Worm (Caenorhabditis elegans) whole organism, young adult: ENCODE data around the gene F43G6.16.
A peak's percentile ranks its signal among the peaks of the same experiment; 100 is the strongest.

Experiments
- B0035.1 ChIP-seq: sonication (generic microtip); optimal IDR thresholded peaks from 2 replicates; lab custom pipeline; 2016; ENCODE audit warnings: missing genetic modification characterization, mild to moderate bottlenecking, missing compliant biosample characterization, missing genotype, missing genetic modification reagents
- C17E4.6 ChIP-seq: fragments of 200-800 bp; sonication (Bioruptor generic); IDR thresholded peaks from 2 replicates; pipeline ENCODE4 v1.3.6; 2022; ENCODE audit warnings: missing genetic modification reagents, missing genetic modification characterization, missing compliant biosample characterization
- D2030.7 ChIP-seq: fragments of 200-800 bp; sonication (Bioruptor generic); IDR thresholded peaks from 2 replicates; pipeline ENCODE4 v1.3.6; 2022; ENCODE audit warnings: missing genetic modification reagents, missing genetic modification characterization, missing compliant biosample characterization
- F39B2.1 ChIP-seq: fragments of 200-800 bp; sonication (Bioruptor generic); IDR thresholded peaks from 2 replicates; pipeline ENCODE4 v1.3.6; 2022; ENCODE audit warnings: missing genetic modification reagents, missing genetic modification characterization, missing compliant biosample characterization
- F55B11.4 ChIP-seq: sonication (generic microtip); optimal IDR thresholded peaks from 2 replicates; lab custom pipeline; 2016; ENCODE audit warnings: missing compliant biosample characterization, missing genetic modification characterization, borderline replicate concordance; ENCODE audit not compliant: insufficient read depth
- F57A8.1 ChIP-seq: fragments of 200-800 bp; sonication (Bioruptor generic); optimal IDR thresholded peaks from 2 replicates; lab custom pipeline; 2018; ENCODE audit warnings: mild to moderate bottlenecking, missing genetic modification characterization, moderate library complexity, missing compliant biosample characterization
- F57C9.4 ChIP-seq: sonication (generic microtip); optimal IDR thresholded peaks from 2 replicates; lab custom pipeline; 2017; ENCODE audit warnings: mild to moderate bottlenecking, missing genetic modification characterization, missing compliant biosample characterization
- Y67H2A.10 ChIP-seq: fragments of 200-800 bp; sonication (Bioruptor generic); conservative IDR thresholded peaks from 2 replicates; pipeline ENCODE4 v1.3.6; 2022; ENCODE audit warnings: missing genetic modification reagents, missing genetic modification characterization, missing compliant biosample characterization
- ZK185.1 ChIP-seq: sonication (generic microtip); optimal IDR thresholded peaks from 2 replicates; lab custom pipeline; 2016; ENCODE audit warnings: mild to moderate bottlenecking, missing genetic modification characterization, missing compliant biosample characterization; ENCODE audit not compliant: poor library complexity, severe bottlenecking
- aptf-2 ChIP-seq: fragments of 200-800 bp; sonication (Bioruptor generic); conservative IDR thresholded peaks from 2 replicates; pipeline ENCODE4 v1.3.6; 2022; ENCODE audit warnings: missing genetic modification reagents, missing genetic modification characterization, missing compliant biosample characterization
- aptf-3 ChIP-seq: fragments of 200-800 bp; sonication (Bioruptor generic); IDR thresholded peaks from 2 replicates; pipeline ENCODE4 v1.3.6; 2022; ENCODE audit warnings: missing genetic modification characterization, missing compliant biosample characterization
- bed-1 ChIP-seq: fragments of 200-800 bp; sonication (Bioruptor generic); IDR thresholded peaks from 2 replicates; pipeline ENCODE4 v1.3.6; 2022; ENCODE audit warnings: missing genetic modification reagents, missing genetic modification characterization, missing compliant biosample characterization
- bed-2 ChIP-seq: fragments of 200-800 bp; sonication (Bioruptor generic); IDR thresholded peaks from 2 replicates; pipeline ENCODE4 v1.3.6; 2022; ENCODE audit warnings: missing genetic modification reagents, missing genetic modification characterization, missing compliant biosample characterization
- cebp-2 ChIP-seq: fragments of 200-800 bp; sonication (Bioruptor generic); IDR thresholded peaks from 2 replicates; pipeline ENCODE4 v1.3.6; 2022; ENCODE audit warnings: missing genetic modification characterization, missing compliant biosample characterization
- ceh-58 ChIP-seq: fragments of 200-800 bp; sonication (Bioruptor generic); IDR thresholded peaks from 2 replicates; pipeline ENCODE4 v1.3.6; 2022; ENCODE audit warnings: missing genetic modification characterization, missing compliant biosample characterization
- ceh-79 ChIP-seq: sonication (generic microtip); optimal IDR thresholded peaks from 2 replicates; lab custom pipeline; 2017; ENCODE audit warnings: mild to moderate bottlenecking, missing genetic modification characterization, missing compliant biosample characterization
- chd-7 ChIP-seq: sonication (generic microtip); optimal IDR thresholded peaks from 2 replicates; lab custom pipeline; 2016; ENCODE audit warnings: mild to moderate bottlenecking, missing genetic modification characterization, moderate library complexity, missing compliant biosample characterization
- dox-1 ChIP-seq: fragments of 200-800 bp; sonication (Bioruptor generic); IDR thresholded peaks from 2 replicates; pipeline ENCODE4 v1.3.6; 2022; ENCODE audit warnings: missing genetic modification reagents, missing genetic modification characterization, missing compliant biosample characterization
- dpl-1 ChIP-seq: fragments of 150-350 bp; optimal IDR thresholded peaks from 2 replicates; lab custom pipeline; 2014; ENCODE audit warnings: missing biosample characterization, missing genetic modification reagents, missing genetic modification characterization
- efl-1 ChIP-seq: fragments of 150-350 bp; optimal IDR thresholded peaks from 2 replicates; lab custom pipeline; 2014; ENCODE audit warnings: missing biosample characterization, missing genetic modification reagents, missing genetic modification characterization
- egl-18 ChIP-seq: fragments of 200-800 bp; sonication (Bioruptor generic); IDR thresholded peaks from 2 replicates; pipeline ENCODE4 v1.3.6; 2022; ENCODE audit warnings: missing genetic modification reagents, missing genetic modification characterization, missing compliant biosample characterization
- egrh-3 ChIP-seq: fragments of 200-800 bp; sonication (Bioruptor generic); IDR thresholded peaks from 2 replicates; pipeline ENCODE4 v1.3.6; 2022; ENCODE audit warnings: missing genetic modification reagents, missing genetic modification characterization, missing compliant biosample characterization
- ekl-4 ChIP-seq: fragments of 200-800 bp; sonication (Bioruptor generic); IDR thresholded peaks from 2 replicates; pipeline ENCODE4 v1.3.6; 2022; ENCODE audit warnings: missing genetic modification reagents, missing genetic modification characterization, missing compliant biosample characterization
- him-1 ChIP-seq: sonication (generic microtip); optimal IDR thresholded peaks from 2 replicates; lab custom pipeline; 2016; ENCODE audit warnings: missing genotype, missing genetic modification reagents, missing genetic modification characterization, missing compliant biosample characterization
- hlh-12 ChIP-seq: sonication (generic microtip); optimal IDR thresholded peaks from 2 replicates; lab custom pipeline; 2016; ENCODE audit warnings: missing genetic modification characterization, missing compliant biosample characterization
- hmg-20 ChIP-seq: fragments of 200-800 bp; sonication (Bioruptor generic); IDR thresholded peaks from 2 replicates; pipeline ENCODE4 v1.3.6; 2022; ENCODE audit warnings: missing genetic modification reagents, missing genetic modification characterization, missing compliant biosample characterization
- let-526 ChIP-seq: fragments of 200-800 bp; sonication (Bioruptor generic); IDR thresholded peaks from 2 replicates; pipeline ENCODE4 v1.3.6; 2022; ENCODE audit warnings: missing genetic modification reagents, missing genetic modification characterization, missing compliant biosample characterization
- lsl-1 ChIP-seq: fragments of 200-800 bp; sonication (Bioruptor generic); optimal IDR thresholded peaks from 2 replicates; lab custom pipeline; 2018; ENCODE audit warnings: mild to moderate bottlenecking, missing genetic modification characterization, moderate library complexity, missing compliant biosample characterization
- madf-3 ChIP-seq: fragments of 200-800 bp; sonication (Bioruptor generic); IDR thresholded peaks from 2 replicates; pipeline ENCODE4 v1.3.6; 2022; ENCODE audit warnings: missing genetic modification reagents, missing genetic modification characterization, missing compliant biosample characterization
- mcd-1 ChIP-seq: fragments of 200-800 bp; sonication (Bioruptor generic); IDR thresholded peaks from 2 replicates; pipeline ENCODE4 v1.3.6; 2022; ENCODE audit warnings: missing genetic modification reagents, missing genetic modification characterization, missing compliant biosample characterization
- mel-28 ChIP-seq: sonication (generic microtip); optimal IDR thresholded peaks from 2 replicates; lab custom pipeline; 2016; ENCODE audit warnings: borderline replicate concordance, mild to moderate bottlenecking, missing genetic modification characterization, missing compliant biosample characterization
- mes-4 ChIP-seq: sonication (generic microtip); optimal IDR thresholded peaks from 2 replicates; lab custom pipeline; 2016; ENCODE audit warnings: missing genotype, missing genetic modification characterization, missing compliant biosample characterization
- mxl-1 ChIP-seq: sonication (generic microtip); optimal IDR thresholded peaks from 2 replicates; lab custom pipeline; 2016; ENCODE audit warnings: missing genetic modification characterization, missing compliant biosample characterization
- nfya-1 ChIP-seq: sonication (generic microtip); optimal IDR thresholded peaks from 2 replicates; lab custom pipeline; 2017; ENCODE audit warnings: antibody characterized with exemption, missing compliant biosample characterization, missing genetic modification characterization, borderline replicate concordance; ENCODE audit not compliant: insufficient read depth
- nfyb-1 ChIP-seq: fragments of 200-800 bp; sonication (Bioruptor generic); IDR thresholded peaks from 2 replicates; pipeline ENCODE4 v1.3.6; 2022; ENCODE audit warnings: missing genetic modification reagents, missing genetic modification characterization, missing compliant biosample characterization
- rcor-1 ChIP-seq: fragments of 200-800 bp; sonication (Bioruptor generic); IDR thresholded peaks from 2 replicates; pipeline ENCODE4 v1.3.6; 2022; ENCODE audit warnings: missing genetic modification reagents, missing genetic modification characterization, missing compliant biosample characterization
- rec-8 ChIP-seq, 2 experiments: sonication (generic microtip); optimal IDR thresholded peaks; 2 replicates each; lab custom pipeline; 2016; ENCODE audit warnings: mild to moderate bottlenecking in 2 of 2, missing genetic modification characterization in 2 of 2, missing genetic modification reagents in 2 of 2, missing genotype in 2 of 2, missing biosample characterization in 1 of 2, missing compliant biosample characterization in 1 of 2, moderate library complexity in 1 of 2
- repo-1 ChIP-seq: sonication (generic microtip); optimal IDR thresholded peaks from 2 replicates; lab custom pipeline; 2017; ENCODE audit warnings: mild to moderate bottlenecking, missing genetic modification characterization, missing compliant biosample characterization
- sdz-38 ChIP-seq: sonication (generic microtip); optimal IDR thresholded peaks from 2 replicates; lab custom pipeline; 2016; ENCODE audit warnings: missing genotype, missing genetic modification characterization, missing compliant biosample characterization
- snpc-1.3 ChIP-seq: sonication (generic microtip); optimal IDR thresholded peaks from 2 replicates; lab custom pipeline; 2017; ENCODE audit warnings: missing genetic modification characterization, mild to moderate bottlenecking, missing compliant biosample characterization, antibody characterized with exemption, moderate library complexity, missing genotype, missing genetic modification reagents; ENCODE audit not compliant: insufficient read depth
- sptf-2 ChIP-seq: fragments of 200-800 bp; sonication (Bioruptor generic); optimal IDR thresholded peaks from 2 replicates; lab custom pipeline; 2018; ENCODE audit warnings: mild to moderate bottlenecking, missing genetic modification characterization, missing compliant biosample characterization
- tlf-1 ChIP-seq: fragments of 200-800 bp; sonication (Bioruptor generic); optimal IDR thresholded peaks from 2 replicates; lab custom pipeline; 2018; ENCODE audit warnings: mild to moderate bottlenecking, missing genetic modification characterization, missing compliant biosample characterization
- zfh-2 ChIP-seq: fragments of 200-800 bp; sonication (Bioruptor generic); conservative IDR thresholded peaks from 2 replicates; pipeline ENCODE4 v1.3.6; 2022; ENCODE audit warnings: missing genetic modification reagents, missing genetic modification characterization, missing compliant biosample characterization
- zim-3 ChIP-seq: sonication (generic microtip); optimal IDR thresholded peaks from 2 replicates; lab custom pipeline; 2017; ENCODE audit warnings: mild to moderate bottlenecking, missing genetic modification characterization, moderate library complexity, missing compliant biosample characterization
- ztf-25 ChIP-seq: fragments of 200-800 bp; sonication (Bioruptor generic); IDR thresholded peaks from 2 replicates; pipeline ENCODE4 v1.3.6; 2022; ENCODE audit warnings: missing genetic modification reagents, missing genetic modification characterization, missing compliant biosample characterization
- ztf-6 ChIP-seq: fragments of 200-800 bp; sonication (Bioruptor generic); IDR thresholded peaks from 2 replicates; pipeline ENCODE4 v1.3.6; 2022; ENCODE audit warnings: missing genetic modification reagents, missing genetic modification characterization, missing compliant biosample characterization

F43G6.16 gene

ce11 chrII:11746782-11747288 lies 35.6 kb downstream of the F43G6.16 start (continued):
- TF ChIP-seq mxl-1 (tag; lab: Kevin White, UChicago) (no peak), ekl-4 (GFP tag; lab: Robert Waterston, UW) (peak; percentile 55)

DNA sequence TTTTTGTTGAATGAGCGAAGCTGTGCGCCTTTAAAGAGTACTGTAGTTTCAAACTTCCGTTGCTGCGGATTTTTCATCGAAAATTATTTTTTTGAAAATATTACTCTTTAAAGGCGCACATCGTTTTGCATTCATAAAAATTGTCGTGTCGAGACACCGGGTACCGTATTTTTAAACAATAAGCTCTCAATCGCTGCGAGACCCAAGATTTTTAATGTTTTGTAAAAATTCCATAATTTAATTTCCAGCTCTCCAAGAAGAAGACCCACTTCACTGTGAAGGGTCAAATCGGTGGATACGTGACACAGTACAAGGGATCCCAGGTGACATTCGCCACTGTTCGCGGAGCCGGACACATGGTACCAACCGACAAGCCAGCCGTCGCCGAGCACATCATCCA lies 40.1 kb downstream of the F43G6.16 start:
- TF ChIP-seq mel-28 (tag; lab: Kevin White, UChicago): no peak
- TF ChIP-seq him-1 (tag; lab: Kevin White, UChicago): no peak
- TF ChIP-seq snpc-1.3 (tag; lab: Kevin White, UChicago): no peak
- no peak for TF ChIP-seq zim-3 (tag; lab: Kevin White, UChicago)
- TF ChIP-seq B0035.1 (tag; lab: Kevin White, UChicago): no peak
- TF ChIP-seq cebp-2 (GFP tag; lab: Robert Waterston, UW): peak; percentile 56; the same call in 1 of the 2 replicates
- TF ChIP-seq F57A8.1 (GFP tag; lab: Kevin White, UChicago): no peak
- no peak for TF ChIP-seq efl-1 (GFP tag; lab: Kevin White, UChicago)
- no peak for TF ChIP-seq aptf-2 (GFP tag; lab: Robert Waterston, UW)
- no peak for TF ChIP-seq hlh-12 (tag; lab: Kevin White, UChicago)
- no peak for TF ChIP-seq Y67H2A.10 (GFP tag; lab: Robert Waterston, UW)
- TF ChIP-seq aptf-3 (GFP tag; lab: Robert Waterston, UW): no peak
- 0 out of 2 replicates have a peak, but pooled peaks have one; percentile 15 for TF ChIP-seq C17E4.6 (GFP tag; lab: Robert Waterston, UW)
- TF ChIP-seq nfyb-1 (GFP tag; lab: Robert Waterston, UW): no peak
- no peak for TF ChIP-seq sdz-38
- no peak for TF ChIP-seq lsl-1
- peak; percentile 33 for TF ChIP-seq ceh-79 (tag; lab: Kevin White, UChicago)
- TF ChIP-seq tlf-1 (GFP tag; lab: Kevin White, UChicago): no peak
- 0 out of 2 replicates have a peak, but pooled peaks have one; percentile 7 for TF ChIP-seq ekl-4 (GFP tag; lab: Robert Waterston, UW)
- TF ChIP-seq F57C9.4 (tag; lab: Kevin White, UChicago): no peak
- no peak for TF ChIP-seq bed-1 (GFP tag; lab: Robert Waterston, UW)
- no peak for TF ChIP-seq nfya-1 (tag; lab: Kevin White, UChicago)
- TF ChIP-seq ztf-6 (GFP tag; lab: Robert Waterston, UW): no peak
- no peak for TF ChIP-seq madf-3 (GFP tag; lab: Robert Waterston, UW)
- TF ChIP-seq rec-8 (tag; optimal IDR thresholded peaks at IDR 0.05; lab: Kevin White, UChicago): peak in 1 of 2 experiments; percentile 26
- TF ChIP-seq mxl-1 (tag; lab: Kevin White, UChicago): no peak
- TF ChIP-seq egrh-3 (GFP tag; lab: Robert Waterston, UW): no peak
- no peak for TF ChIP-seq egl-18 (GFP tag; lab: Robert Waterston, UW)
- no peak for TF ChIP-seq D2030.7 (GFP tag; lab: Robert Waterston, UW)
- TF ChIP-seq hmg-20 (GFP tag; lab: Robert Waterston, UW): no peak
- no peak for TF ChIP-seq ZK185.1 (tag; lab: Kevin White, UChicago)
- TF ChIP-seq rcor-1 (GFP tag; lab: Robert Waterston, UW): no peak
- TF ChIP-seq dox-1 (GFP tag; lab: Robert Waterston, UW): no peak
- TF ChIP-seq let-526 (GFP tag; lab: Robert Waterston, UW): no peak
- TF ChIP-seq chd-7: no peak
- 0 out of 2 replicates have a peak, but pooled peaks have one; percentile 23 for TF ChIP-seq zfh-2 (GFP tag; lab: Robert Waterston, UW)
- TF ChIP-seq mes-4 (tag; lab: Kevin White, UChicago): no peak
- TF ChIP-seq dpl-1 (GFP tag; lab: Kevin White, UChicago): no peak
- TF ChIP-seq ceh-58: no peak
- TF ChIP-seq F39B2.1: no peak
- TF ChIP-seq bed-2: no peak
- TF ChIP-seq ztf-25 (GFP tag; lab: Robert Waterston, UW): no peak
- TF ChIP-seq sptf-2 (GFP tag; lab: Kevin White, UChicago): no peak
- no peak for TF ChIP-seq F55B11.4 (tag; lab: Kevin White, UChicago)
- 0 out of 2 replicates have a peak, but pooled peaks have one; percentile 7 for TF ChIP-seq mcd-1 (GFP tag; lab: Robert Waterston, UW)
- peak; percentile 11 for TF ChIP-seq repo-1
